Worm (Caenorhabditis elegans): ENCODE results near the gene sel-9.

- TF ChIP-seq gei-8 (GFP tag; optimal IDR thresholded peaks at IDR 0.05) (no peak), mes-2 (tag; optimal IDR thresholded peaks at IDR 0.05; ENCODE audit: poor library complexity, severe bottlenecking) (no peak), fos-1 (tag; optimal IDR thresholded peaks at IDR 0.05) (no peak), ZK546.5 (tag; optimal IDR thresholded peaks at IDR 0.05) (no peak), mdl-1 (tag; optimal IDR thresholded peaks at IDR 0.05) (no peak), nhr-77 (tag; optimal IDR thresholded peaks at IDR 0.05) (no peak), R02D3.7 (tag; optimal IDR thresholded peaks at IDR 0.05) (no peak), nhr-11 (tag; optimal IDR thresholded peaks at IDR 0.05) (no peak), fkh-10 (GFP tag; optimal IDR thresholded peaks at IDR 0.05) (no peak)
These were observed 4.9 kb downstream of the sel-9 start, which contains the start of gene W02D7.4 for ce11 chrV:8297504-8297903.

Measured in whole organism, L4 larva.